Worm (Caenorhabditis elegans): Measurements from ENCODE around the gene bath-13.

ce11 chrII:2564899-2565298 is 43.0 kb upstream of the bath-13 start, which contains the start of gene usp-39:
- TF ChIP-seq snpc-4 (tag; optimal IDR thresholded peaks at IDR 0.05) = no peak
- TF ChIP-seq nhr-237 (tag; optimal IDR thresholded peaks at IDR 0.05) = peak; percentile 65
- TF ChIP-seq lsy-2 (tag; optimal IDR thresholded peaks at IDR 0.05) = peak; percentile 80
- TF ChIP-seq unc-39 (tag; optimal IDR thresholded peaks at IDR 0.05) = no peak
